Worm (Caenorhabditis elegans) whole organism, L4 larva: ENCODE results near the gene T26H8.4.

Experiments used
- ZK546.5 ChIP-seq, 2 experiments: sonication (generic microtip); optimal IDR thresholded peaks; 2 replicates each; lab custom pipeline; 2017; ENCODE audit warnings: missing biosample characterization in 2 of 2, missing genetic modification characterization in 2 of 2
- ceh-44 ChIP-seq: fragments of 200-800 bp; sonication (Bioruptor generic); IDR thresholded peaks from 2 replicates; pipeline ENCODE4 v1.3.6; 2022; ENCODE audit warnings: missing genetic modification reagents, missing genetic modification characterization, missing compliant biosample characterization
- ceh-82 ChIP-seq: sonication (generic microtip); optimal IDR thresholded peaks from 2 replicates; lab custom pipeline; 2017; ENCODE audit warnings: missing biosample characterization, missing genetic modification characterization
- lin-29 ChIP-seq: fragments of 200-800 bp; sonication (Bioruptor generic); IDR thresholded peaks from 2 replicates; pipeline ENCODE4 v1.3.6; 2022; ENCODE audit warnings: missing genetic modification reagents, missing genetic modification characterization, missing compliant biosample characterization
- unc-130 ChIP-seq: sonication (generic microtip); optimal IDR thresholded peaks from 2 replicates; lab custom pipeline; 2016; ENCODE audit warnings: missing genetic modification reagents, missing genetic modification characterization, missing compliant biosample characterization

DNA sequence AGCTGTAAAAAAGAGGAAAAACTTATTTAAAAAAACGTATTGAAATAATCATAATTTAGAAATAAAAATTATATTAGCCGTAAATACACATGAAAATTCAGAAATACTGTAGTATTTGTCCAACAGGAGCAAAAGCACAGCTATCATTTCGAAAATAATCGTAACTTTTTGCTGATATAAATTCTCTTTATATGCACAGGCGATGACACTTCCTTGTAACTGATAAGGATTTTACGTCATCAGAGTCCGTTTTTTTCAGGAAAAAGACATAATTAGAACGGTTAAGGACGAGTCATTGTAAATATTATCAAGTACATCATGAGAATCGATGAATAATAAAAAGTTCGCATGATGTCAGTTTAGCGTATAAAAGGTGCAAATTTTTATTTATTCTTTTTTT, 16.8 kb upstream of the T26H8.4 start:
- TF ChIP-seq unc-130 (GFP tag; lab: Kevin White, UChicago): no peak
- TF ChIP-seq ceh-82 (tag; lab: Kevin White, UChicago): no peak
- no peak for TF ChIP-seq lin-29 (GFP tag; lab: Robert Waterston, UW)
- TF ChIP-seq ZK546.5 (tag; optimal IDR thresholded peaks at IDR 0.05; lab: Kevin White, UChicago): no peak
- TF ChIP-seq ceh-44: no peak
